Worm (Caenorhabditis elegans): ENCODE measurements around the gene W03A5.6.

ce11 chrIII:5464077-5464476 is 23.6 kb upstream of the W03A5.6 start, which contains the start of gene F48E8.2:
- TF ChIP-seq W03F9.2 (tag; optimal IDR thresholded peaks at IDR 0.05) = no peak
- TF ChIP-seq dao-5 (tag; optimal IDR thresholded peaks at IDR 0.05) = no peak
- TF ChIP-seq him-1 (tag; optimal IDR thresholded peaks at IDR 0.05) = no peak
